Worm (Caenorhabditis elegans): ENCODE results near the gene cah-2.

DNA sequence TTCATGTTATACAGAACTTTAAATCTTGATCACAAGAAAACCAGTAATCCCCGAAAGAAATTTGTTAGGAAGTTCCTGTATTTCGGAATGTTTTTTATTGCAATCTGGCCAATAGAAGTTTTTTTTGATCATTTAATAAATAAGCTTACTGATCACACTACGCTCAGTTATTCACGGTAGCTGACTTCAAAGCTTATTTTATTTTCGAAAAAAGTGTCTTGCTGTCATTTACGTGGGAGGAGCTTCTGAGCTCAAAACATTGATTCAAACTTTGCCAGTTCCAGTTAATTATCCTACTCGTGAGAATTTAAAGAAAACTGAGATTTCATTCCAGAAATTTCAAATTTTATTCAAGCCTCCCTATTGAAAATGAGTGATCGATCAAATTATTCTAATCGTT is 50.6 kb downstream of the cah-2 start, which contains the start of gene srd-54:
- TF ChIP-seq unc-39 (tag; optimal IDR thresholded peaks at IDR 0.05) (no peak), bed-3 (GFP tag; optimal IDR thresholded peaks at IDR 0.05) (no peak), ztf-11 (tag; optimal IDR thresholded peaks at IDR 0.05) (no peak), nhr-237 (tag; optimal IDR thresholded peaks at IDR 0.05) (no peak), elt-3 (tag; optimal IDR thresholded peaks at IDR 0.05) (no peak), elt-1 (tag; optimal IDR thresholded peaks at IDR 0.05; ENCODE audit: borderline replicate concordance, insufficient read depth) (no peak), nhr-76 (tag; optimal IDR thresholded peaks at IDR 0.05) (no peak), nhr-28 (tag; optimal IDR thresholded peaks at IDR 0.05) (no peak), zip-8 (tag; optimal IDR thresholded peaks at IDR 0.05) (no peak), pha-4 (tag; optimal IDR thresholded peaks at IDR 0.05) (no peak)

Data from whole organism, mixed stage, embryonic.